Worm (Caenorhabditis elegans): ENCODE measurements around the gene ttr-31.

DNA sequence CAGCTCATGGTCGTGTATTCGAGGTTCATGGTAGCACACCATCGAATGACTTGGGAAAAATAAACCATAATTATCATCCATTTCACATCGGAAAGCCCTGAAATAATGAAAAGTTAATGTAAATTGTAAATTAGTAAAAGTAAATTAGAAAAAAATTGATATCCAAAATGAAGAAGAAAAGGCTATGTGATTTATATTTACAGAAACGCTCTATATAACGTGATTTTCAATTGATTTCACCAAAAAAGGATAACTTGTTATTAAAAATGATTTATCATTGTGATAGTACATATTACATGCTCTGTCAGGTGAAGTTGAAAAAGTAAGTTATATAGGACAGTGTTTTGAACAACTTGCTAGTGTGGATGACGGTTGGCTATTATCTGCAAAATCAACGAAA, 33.9 kb upstream of the ttr-31 start, which contains the start of gene C09F12.3:
- TF ChIP-seq nhr-237 (tag; optimal IDR thresholded peaks at IDR 0.05): no peak
- no peak for TF ChIP-seq elt-3 (tag; optimal IDR thresholded peaks at IDR 0.05)
- TF ChIP-seq pha-4 (tag; optimal IDR thresholded peaks at IDR 0.05): no peak
- no peak for TF ChIP-seq lsy-2 (tag; optimal IDR thresholded peaks at IDR 0.05)
- no peak for TF ChIP-seq nhr-28 (tag; optimal IDR thresholded peaks at IDR 0.05)

All from whole organism, mixed stage, embryonic.